Fruit fly (Drosophila melanogaster) whole organism, adult: ENCODE measurements around the gene CG14817.

Source experiments
- CG11617 ChIP-seq: fragments of 200-800 bp; sonication (Bioruptor generic); optimal IDR thresholded peaks from 2 replicates; lab custom pipeline; 2017; ENCODE audit warnings: mild to moderate bottlenecking, missing biosample characterization, missing genetic modification reagents, missing genetic modification characterization
- CG12768 ChIP-seq: fragments of 200-800 bp; sonication (Bioruptor generic); optimal IDR thresholded peaks from 2 replicates; lab custom pipeline; 2017; ENCODE audit warnings: missing biosample characterization, missing genetic modification characterization, mild to moderate bottlenecking, moderate library complexity, missing genetic modification reagents
- CG14711 ChIP-seq: fragments of 200-800 bp; sonication (Bioruptor generic); optimal IDR thresholded peaks from 2 replicates; lab custom pipeline; 2018; ENCODE audit warnings: missing biosample characterization, mild to moderate bottlenecking, missing genetic modification characterization, moderate library complexity
- CG1620 ChIP-seq: fragments of 200-800 bp; sonication (Bioruptor generic); optimal IDR thresholded peaks from 2 replicates; lab custom pipeline; 2016; ENCODE audit warnings: missing biosample characterization, missing genetic modification characterization
- CG33017 ChIP-seq: fragments of 200-800 bp; sonication (Bioruptor generic); optimal IDR thresholded peaks from 2 replicates; lab custom pipeline; 2018; ENCODE audit warnings: missing biosample characterization, mild to moderate bottlenecking, missing genetic modification characterization, moderate library complexity
- CG5204 ChIP-seq: fragments of 200-800 bp; sonication (Bioruptor generic); optimal IDR thresholded peaks from 2 replicates; lab custom pipeline; 2016; ENCODE audit warnings: missing biosample characterization, missing genetic modification characterization
- CG7045 ChIP-seq: fragments of 200-800 bp; sonication (Bioruptor generic); optimal IDR thresholded peaks from 2 replicates; lab custom pipeline; 2017; ENCODE audit warnings: missing biosample characterization, mild to moderate bottlenecking, missing genetic modification characterization
- CG7101 ChIP-seq: fragments of 200-800 bp; sonication (Bioruptor generic); optimal IDR thresholded peaks from 2 replicates; lab custom pipeline; 2018; ENCODE audit warnings: missing biosample characterization, mild to moderate bottlenecking, missing genetic modification characterization, moderate library complexity
- Clk ChIP-seq: fragments of 200-800 bp; sonication (Bioruptor generic); optimal IDR thresholded peaks from 2 replicates; lab custom pipeline; 2017; ENCODE audit warnings: missing biosample characterization, missing genetic modification characterization
- Crg-1 ChIP-seq: fragments of 200-800 bp; sonication (Bioruptor generic); optimal IDR thresholded peaks from 2 replicates; lab custom pipeline; 2016; ENCODE audit warnings: missing biosample characterization, missing genetic modification characterization
- Hr96 ChIP-seq: fragments of 200-800 bp; sonication (Bioruptor generic); optimal IDR thresholded peaks from 2 replicates; lab custom pipeline; 2016; ENCODE audit warnings: missing biosample characterization, missing genetic modification characterization
- Mnt ChIP-seq: fragments of 200-800 bp; sonication (Bioruptor generic); optimal IDR thresholded peaks from 2 replicates; lab custom pipeline; 2016; ENCODE audit warnings: missing biosample characterization, mild to moderate bottlenecking, missing genetic modification characterization
- bab1 ChIP-seq: fragments of 200-800 bp; sonication (Bioruptor generic); optimal IDR thresholded peaks from 3 replicates; lab custom pipeline; 2019; ENCODE audit warnings: missing biosample characterization, mild to moderate bottlenecking, missing genetic modification characterization, moderate library complexity
- cic ChIP-seq: fragments of 200-800 bp; sonication (Bioruptor generic); optimal IDR thresholded peaks from 2 replicates; lab custom pipeline; 2017; ENCODE audit warnings: missing biosample characterization, mild to moderate bottlenecking, missing genetic modification characterization, moderate library complexity
- cnc ChIP-seq, 2 experiments: fragments of >200 bp; optimal IDR thresholded peaks; 2 replicates each; lab custom pipeline; 2017
- kay ChIP-seq: fragments of 200-800 bp; sonication (Bioruptor generic); peaks from one replicate; lab custom pipeline; 2016; ENCODE audit warnings: missing biosample characterization, missing genetic modification characterization, borderline replicate concordance
- ovo ChIP-seq: fragments of 200-800 bp; sonication (Bioruptor generic); optimal IDR thresholded peaks from 2 replicates; lab custom pipeline; 2016; ENCODE audit warnings: missing biosample characterization, missing genetic modification characterization
- pad ChIP-seq: fragments of 200-800 bp; sonication (Bioruptor generic); optimal IDR thresholded peaks from 3 replicates; lab custom pipeline; 2017; ENCODE audit warnings: missing biosample characterization, missing genetic modification characterization, mild to moderate bottlenecking, moderate library complexity, missing genetic modification reagents
- tj ChIP-seq: fragments of 200-800 bp; sonication (Bioruptor generic); optimal IDR thresholded peaks from 3 replicates; lab custom pipeline; 2017; ENCODE audit warnings: missing biosample characterization, mild to moderate bottlenecking, missing genetic modification characterization, moderate library complexity
- toe ChIP-seq: fragments of 200-800 bp; sonication (Bioruptor generic); optimal IDR thresholded peaks from 2 replicates; lab custom pipeline; 2016; ENCODE audit warnings: missing biosample characterization, missing genetic modification characterization

Gene CG14817

DNA sequence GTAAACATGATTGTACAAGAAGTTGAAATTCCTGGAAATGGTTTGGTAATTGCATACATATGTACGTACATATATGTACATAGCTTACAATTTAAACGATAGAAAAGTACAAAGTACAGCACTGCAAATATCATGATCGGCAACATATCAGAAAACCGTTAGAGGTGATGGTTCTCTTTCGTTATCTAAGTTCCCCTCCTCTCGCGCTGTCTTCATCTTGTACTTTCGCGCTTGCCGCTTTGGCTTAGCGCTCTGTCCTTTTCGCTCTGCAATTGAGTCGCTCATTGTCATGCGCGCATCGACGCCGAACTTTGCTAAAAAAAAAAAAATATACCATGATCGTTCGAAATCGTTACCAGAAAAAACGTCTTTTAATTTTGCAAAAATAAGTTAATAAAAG is 26.9 kb upstream of the CG14817 start:
- TF ChIP-seq toe (no peak), bab1 (GFP tag; lab: Kevin White, UChicago) (peak; percentile 0), pad (GFP tag; lab: Kevin White, UChicago) (peak; percentile 97), CG14711 (no peak), CG33017 (tag; lab: Kevin White, UChicago) (no peak), CG1620 (GFP tag; lab: Kevin White, UChicago) (no peak), ovo (GFP tag; lab: Kevin White, UChicago) (peak; percentile 61), cnc (optimal IDR thresholded peaks at IDR 0.05; lab: Kevin White, UChicago) (no peak), Crg-1 (no peak), CG11617 (no peak), CG5204 (GFP tag; lab: Kevin White, UChicago) (no peak), Clk (GFP tag; lab: Kevin White, UChicago) (no peak), CG12768 (GFP tag; lab: Kevin White, UChicago) (no peak), Hr96 (GFP tag; lab: Kevin White, UChicago) (no peak)

DNA sequence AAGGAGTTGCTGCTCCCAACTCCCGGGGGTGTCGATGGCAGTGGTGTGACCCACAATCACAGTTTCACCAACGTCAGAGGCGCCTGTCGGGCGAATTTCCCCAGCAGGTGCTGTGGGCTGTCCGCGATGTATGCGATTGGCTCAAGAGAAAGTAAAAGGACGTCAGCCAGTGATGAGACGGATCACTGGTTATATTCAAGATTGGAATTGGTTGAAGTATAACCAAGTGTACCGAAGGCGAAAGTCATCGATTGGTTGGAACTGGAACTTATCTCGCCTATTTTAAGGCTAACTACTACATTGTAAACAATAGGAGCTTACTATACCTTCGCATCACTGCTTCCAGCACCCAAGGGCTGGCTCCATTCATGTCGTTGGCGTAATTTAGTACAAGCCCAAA is 26.0 kb upstream of the CG14817 start, which contains the start of gene CG32801:
Gene CG32801 (minus strand): TSS at position 101 of the 400 bp plus-strand sequence.
- no peak for TF ChIP-seq cnc (optimal IDR thresholded peaks at IDR 0.05; lab: Kevin White, UChicago)
- no peak for TF ChIP-seq Crg-1
- TF ChIP-seq kay (GFP tag; lab: Kevin White, UChicago) = no peak
- TF ChIP-seq tj = no peak
- no peak for TF ChIP-seq CG14711
- TF ChIP-seq CG7045 (GFP tag; lab: Kevin White, UChicago) = no peak
- no peak for TF ChIP-seq cic (GFP tag; lab: Kevin White, UChicago)
- no peak for TF ChIP-seq CG33017 (tag; lab: Kevin White, UChicago)

DNA sequence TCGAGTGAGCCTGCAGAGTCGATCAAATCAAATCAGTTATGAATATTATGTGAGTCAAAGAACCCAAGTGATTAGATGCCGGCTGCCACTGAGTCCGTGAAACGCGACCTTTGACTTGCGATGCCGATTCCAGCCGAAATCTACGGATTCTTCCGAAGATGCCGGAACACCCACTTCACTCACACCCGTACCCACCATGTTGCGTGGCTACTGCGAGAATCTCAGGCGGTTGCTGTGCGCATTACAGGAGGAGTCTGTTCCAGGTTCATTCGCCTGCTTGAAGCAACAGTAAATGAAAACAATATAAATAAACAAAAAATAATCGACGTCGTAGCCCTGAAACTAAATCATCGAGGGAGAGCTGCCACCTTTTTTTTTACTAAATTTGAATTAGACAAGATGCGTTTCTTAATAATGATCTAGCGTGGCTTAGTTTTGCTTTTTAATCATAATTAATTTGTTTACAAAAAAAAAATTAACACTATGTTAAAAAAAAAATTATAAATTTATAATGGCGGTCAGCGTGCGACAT is 24.6 kb upstream of the CG14817 start, which contains the start of gene Ldaf1:
Gene Ldaf1 (minus strand): TSS at position 307 of the 532 bp plus-strand sequence.
- TF ChIP-seq cnc (optimal IDR thresholded peaks at IDR 0.05; lab: Kevin White, UChicago) (no peak), ovo (GFP tag; lab: Kevin White, UChicago) (peak; percentile 9), CG7101 (tag; lab: Kevin White, UChicago) (peak; percentile 28), Crg-1 (no peak), kay (GFP tag; lab: Kevin White, UChicago) (no peak)

DNA sequence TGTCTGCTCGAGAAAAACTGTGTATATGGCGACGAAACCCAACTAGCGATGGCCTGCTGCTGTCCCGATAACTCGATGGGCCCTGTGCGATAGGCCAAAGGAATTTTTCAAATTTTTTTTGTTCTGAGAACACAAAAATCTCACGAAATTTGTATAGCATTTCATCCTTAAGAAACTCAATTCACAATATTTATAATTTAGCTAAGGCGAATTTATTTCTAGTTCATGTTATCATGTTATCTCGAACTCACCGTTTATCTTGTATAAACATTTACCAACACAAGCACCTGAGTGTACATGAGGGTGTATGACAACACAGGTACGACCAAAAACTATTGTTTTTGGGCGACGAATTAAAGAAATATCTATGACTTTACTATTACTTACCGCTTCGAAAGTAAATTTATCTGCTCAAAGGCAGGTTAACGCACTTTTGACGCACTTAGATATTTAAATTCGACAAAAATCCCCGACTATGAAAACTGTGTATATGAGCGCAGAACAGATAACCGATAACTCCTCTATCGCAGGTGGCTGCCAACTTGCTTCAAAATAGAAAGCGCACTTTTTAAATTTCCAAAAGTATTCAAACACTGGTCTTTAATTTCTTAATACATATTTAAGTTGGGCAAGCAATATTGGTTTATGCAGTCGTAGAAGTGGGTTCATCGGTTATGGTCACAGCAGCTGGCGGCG is 23.2 kb upstream of the CG14817 start, which contains the start of gene arm:
Gene arm (minus strand): TSS at position 524 of the 696 bp plus-strand sequence.
- TF ChIP-seq ovo (GFP tag; lab: Kevin White, UChicago) (no peak), bab1 (GFP tag; lab: Kevin White, UChicago) (peak; percentile 11), CG7101 (tag; lab: Kevin White, UChicago) (peak; percentile 14), Crg-1 (peak; percentile 56), cic (GFP tag; lab: Kevin White, UChicago) (no peak), CG11617 (peak; percentile 41), cnc (optimal IDR thresholded peaks at IDR 0.05; lab: Kevin White, UChicago) (no peak), toe (peak; percentile 35), Mnt (GFP tag; lab: Kevin White, UChicago) (peak; percentile 49), Hr96 (GFP tag; lab: Kevin White, UChicago) (no peak), CG1620 (GFP tag; lab: Kevin White, UChicago) (peak; percentile 56)

DNA sequence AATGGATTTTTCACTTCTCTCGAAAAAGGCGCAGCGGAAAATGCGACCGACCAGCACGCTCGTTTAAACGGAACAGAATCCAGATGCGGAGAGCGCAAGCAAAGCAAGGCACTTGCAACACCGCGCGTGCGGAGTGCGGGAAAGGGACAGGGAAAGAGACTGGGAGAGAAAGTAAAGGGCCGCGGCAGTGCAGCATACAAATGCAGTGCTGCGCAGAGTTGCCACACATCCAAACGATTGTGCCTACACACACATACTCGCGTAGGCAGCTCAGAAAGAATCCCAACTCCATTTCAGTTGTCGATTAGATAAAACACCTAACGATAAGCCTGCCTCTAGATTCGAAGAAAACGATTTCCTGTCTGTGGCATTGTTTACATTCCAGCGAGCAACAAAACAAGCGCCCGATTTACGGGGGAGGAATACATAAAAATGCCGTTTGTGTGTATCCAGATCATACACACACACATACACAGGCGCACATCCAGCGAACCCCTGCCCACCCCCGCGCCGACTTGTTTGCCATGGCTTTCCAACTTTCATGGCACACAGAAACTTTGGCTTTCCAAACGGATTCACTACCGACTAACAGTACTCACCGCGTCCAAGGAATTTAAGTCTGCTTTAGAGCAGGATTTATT is 22.5 kb upstream of the CG14817 start:
- TF ChIP-seq cic (GFP tag; lab: Kevin White, UChicago) = no peak
- TF ChIP-seq Hr96 (GFP tag; lab: Kevin White, UChicago) = no peak
- peak; percentile 94 for TF ChIP-seq CG14711

DNA sequence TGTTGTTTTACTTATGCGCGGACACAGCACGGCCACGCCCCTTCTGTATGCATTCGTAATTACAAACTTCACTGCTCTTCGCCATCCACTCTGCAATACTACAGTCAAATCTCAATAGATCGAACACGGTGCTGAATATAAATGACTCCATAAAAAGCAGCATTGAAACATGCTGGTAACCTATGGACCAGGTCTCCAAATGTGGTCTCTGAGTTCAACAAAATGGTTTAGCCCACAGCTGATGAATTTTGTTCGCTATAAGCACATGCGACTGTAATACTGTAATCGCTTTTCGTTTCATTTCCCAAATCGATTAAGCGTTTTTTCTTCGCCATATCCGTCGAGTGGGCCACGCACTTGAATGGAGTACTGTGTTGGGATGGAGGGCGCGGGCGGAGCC is 20.3 kb upstream of the CG14817 start:
- TF ChIP-seq CG14711 (no peak), CG12768 (GFP tag; lab: Kevin White, UChicago) (no peak), Mnt (GFP tag; lab: Kevin White, UChicago) (no peak), CG5204 (GFP tag; lab: Kevin White, UChicago) (no peak), Crg-1 (no peak), cic (GFP tag; lab: Kevin White, UChicago) (no peak), tj (no peak), Clk (GFP tag; lab: Kevin White, UChicago) (no peak), CG33017 (tag; lab: Kevin White, UChicago) (no peak)

DNA sequence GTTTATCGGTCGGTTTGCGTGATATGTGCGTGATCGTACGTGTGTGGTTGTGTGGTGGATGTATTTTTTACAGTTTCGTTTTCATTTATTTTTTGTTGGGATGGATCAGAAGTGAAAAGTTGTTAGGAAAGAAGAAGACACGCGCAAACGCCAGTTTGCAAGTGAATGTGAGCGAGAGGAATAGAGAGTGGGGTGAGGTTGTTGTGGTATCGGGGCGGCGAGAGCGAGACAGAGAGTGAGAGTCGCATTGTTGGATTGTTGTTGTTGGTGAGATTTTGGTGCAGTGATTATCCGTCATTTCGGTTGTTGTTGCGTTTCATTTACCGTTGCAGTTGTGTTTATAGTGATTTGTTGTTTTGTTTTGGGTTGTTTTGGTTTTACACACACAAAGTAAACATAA is 16.5 kb upstream of the CG14817 start:
- no peak for TF ChIP-seq CG7101 (tag; lab: Kevin White, UChicago)
- TF ChIP-seq cic (GFP tag; lab: Kevin White, UChicago) = peak; percentile 8
